Fruit fly (Drosophila melanogaster) whole organism, wandering third instar larva: Measurements from ENCODE around the gene Sfp24Bb.

ENCODE experiments used
- Abd-B ChIP-seq: fragments of >200 bp; optimal IDR thresholded peaks from 2 replicates; lab custom pipeline; 2017; ENCODE audit warnings: missing biosample characterization, missing genetic modification characterization
- CG32264 ChIP-seq: fragments of 200-800 bp; sonication (Bioruptor generic); optimal IDR thresholded peaks from 2 replicates; lab custom pipeline; 2016; ENCODE audit warnings: missing biosample characterization, missing genetic modification characterization
- CG9705 ChIP-seq: fragments of 200-800 bp; sonication (Bioruptor generic); optimal IDR thresholded peaks from 2 replicates; lab custom pipeline; 2018; ENCODE audit warnings: missing biosample characterization, mild to moderate bottlenecking, missing genetic modification characterization
- CrebA ChIP-seq: fragments of 200-800 bp; sonication (Bioruptor generic); optimal IDR thresholded peaks from 2 replicates; lab custom pipeline; 2016; ENCODE audit warnings: missing biosample characterization, mild to moderate bottlenecking, missing genetic modification characterization, borderline replicate concordance
- Dfd ChIP-seq: fragments of >200 bp; optimal IDR thresholded peaks from 2 replicates; lab custom pipeline; 2017; ENCODE audit warnings: missing biosample characterization, missing genetic modification characterization
- GATAd ChIP-seq: sonication (Bioruptor generic); optimal IDR thresholded peaks from 2 replicates; lab custom pipeline; 2016; ENCODE audit warnings: missing biosample characterization, missing genetic modification characterization
- Hnf4 ChIP-seq: fragments of 200-800 bp; sonication (Bioruptor generic); optimal IDR thresholded peaks from 2 replicates; lab custom pipeline; 2016; ENCODE audit warnings: missing biosample characterization, mild to moderate bottlenecking, missing genetic modification characterization
- Hr78 ChIP-seq: fragments of >200 bp; optimal IDR thresholded peaks from 2 replicates; lab custom pipeline; 2017; ENCODE audit warnings: missing biosample characterization, missing genetic modification characterization
- Jra ChIP-seq: sonication (Bioruptor generic); optimal IDR thresholded peaks from 2 replicates; lab custom pipeline; 2016; ENCODE audit warnings: missing biosample characterization, missing genetic modification characterization
- Mio ChIP-seq: sonication (Bioruptor generic); optimal IDR thresholded peaks from 2 replicates; lab custom pipeline; 2016; ENCODE audit warnings: missing biosample characterization, missing genetic modification characterization
- Myc ChIP-seq: fragments of >200 bp; optimal IDR thresholded peaks from 2 replicates; lab custom pipeline; 2017
- N ChIP-seq: fragments of >200 bp; optimal IDR thresholded peaks from 2 replicates; lab custom pipeline; 2018; ENCODE audit warnings: missing biosample characterization, missing external identifiers, missing genetic modification characterization
- OdsH ChIP-seq: fragments of 200-800 bp; sonication (Bioruptor generic); optimal IDR thresholded peaks from 2 replicates; lab custom pipeline; 2016; ENCODE audit warnings: missing biosample characterization, mild to moderate bottlenecking, missing genetic modification characterization
- Sp1 ChIP-seq: fragments of 200-800 bp; sonication (Bioruptor generic); optimal IDR thresholded peaks from 3 replicates; lab custom pipeline; 2019; ENCODE audit warnings: missing biosample characterization, mild to moderate bottlenecking, missing genetic modification characterization, moderate library complexity
- Vsx2 ChIP-seq: fragments of 200-300, 225-300 bp; sonication (Bioruptor generic); optimal IDR thresholded peaks from 2 replicates; lab custom pipeline; 2018; ENCODE audit warnings: missing biosample characterization, missing genetic modification characterization; ENCODE audit not compliant: partially characterized antibody
- br ChIP-seq: fragments of 200-800 bp; sonication (Bioruptor generic); optimal IDR thresholded peaks from 2 replicates; lab custom pipeline; 2016; ENCODE audit warnings: missing biosample characterization, missing genetic modification characterization
- brk ChIP-seq: fragments of 200-800 bp; sonication (Bioruptor generic); optimal IDR thresholded peaks from 2 replicates; lab custom pipeline; 2016; ENCODE audit warnings: missing biosample characterization, mild to moderate bottlenecking, missing genetic modification characterization
- dl ChIP-seq, 2 experiments: fragments of 175-275, 200-275 bp in 1 of 2; fragments of 200-275 bp in 1 of 2; sonication (Bioruptor generic); optimal IDR thresholded peaks; lab custom pipeline; 2018; ENCODE audit warnings: mild to moderate bottlenecking in 2 of 2, missing biosample characterization in 2 of 2, missing genetic modification characterization in 2 of 2, moderate library complexity in 2 of 2; ENCODE audit not compliant: partially characterized antibody in 2 of 2, insufficient read depth in 1 of 2
- dmrt93B ChIP-seq: fragments of 200-800 bp; sonication (Bioruptor generic); optimal IDR thresholded peaks from 2 replicates; lab custom pipeline; 2018; ENCODE audit warnings: missing biosample characterization, mild to moderate bottlenecking, missing genetic modification characterization
- dsf ChIP-seq: sonication (Bioruptor generic); optimal IDR thresholded peaks from 2 replicates; lab custom pipeline; 2016; ENCODE audit warnings: missing biosample characterization, missing genetic modification characterization, borderline replicate concordance
- ey ChIP-seq: fragments of 200-800 bp; sonication (Bioruptor generic); optimal IDR thresholded peaks from 2 replicates; lab custom pipeline; 2016; ENCODE audit warnings: missing biosample characterization, missing genetic modification characterization
- foxo ChIP-seq, 2 experiments: fragments of 200-800 bp; sonication (Bioruptor generic); optimal IDR thresholded peaks; 2 replicates in 1 of 2; 3 replicates in 1 of 2; lab custom pipeline; 2016 to 2017; ENCODE audit warnings: missing biosample characterization in 2 of 2, missing genetic modification characterization in 2 of 2
- fru ChIP-seq: fragments of 200-800 bp; sonication (Bioruptor generic); optimal IDR thresholded peaks from 3 replicates; lab custom pipeline; 2016; ENCODE audit warnings: missing biosample characterization, mild to moderate bottlenecking, missing genetic modification characterization
- h ChIP-seq: fragments of 200-800 bp; sonication (Bioruptor generic); optimal IDR thresholded peaks from 3 replicates; lab custom pipeline; 2016; ENCODE audit warnings: missing biosample characterization, mild to moderate bottlenecking, missing genetic modification characterization
- jim ChIP-seq: fragments of 175-275, 200-325 bp; sonication (Bioruptor generic); optimal IDR thresholded peaks from 2 replicates; lab custom pipeline; 2016; ENCODE audit warnings: missing biosample characterization, mild to moderate bottlenecking, missing genetic modification characterization
- lola ChIP-seq: fragments of >200 bp; optimal IDR thresholded peaks from 2 replicates; lab custom pipeline; 2017; ENCODE audit warnings: missing biosample characterization, missing genetic modification characterization
- pan ChIP-seq: fragments of >200 bp; optimal IDR thresholded peaks from 2 replicates; lab custom pipeline; 2017
- psq ChIP-seq: fragments of 200-800 bp; sonication (Bioruptor generic); optimal IDR thresholded peaks from 3 replicates; lab custom pipeline; 2017; ENCODE audit warnings: missing biosample characterization, mild to moderate bottlenecking, missing genetic modification characterization, moderate library complexity
- rgr ChIP-seq: fragments of 200-800 bp; sonication (Bioruptor generic); optimal IDR thresholded peaks from 3 replicates; lab custom pipeline; 2016; ENCODE audit warnings: missing biosample characterization, mild to moderate bottlenecking, missing genetic modification characterization
- sage ChIP-seq: fragments of 200-800 bp; sonication (Bioruptor generic); optimal IDR thresholded peaks from 2 replicates; lab custom pipeline; 2016; ENCODE audit warnings: missing biosample characterization, mild to moderate bottlenecking, missing genetic modification characterization
- sv ChIP-seq: fragments of 200-800 bp; sonication (Bioruptor generic); optimal IDR thresholded peaks from 3 replicates; lab custom pipeline; 2016; ENCODE audit warnings: missing biosample characterization, missing genetic modification characterization
- tai ChIP-seq: sonication (Bioruptor generic); optimal IDR thresholded peaks from 2 replicates; lab custom pipeline; 2016; ENCODE audit warnings: missing biosample characterization, missing genetic modification characterization
- woc ChIP-seq: sonication (Bioruptor generic); optimal IDR thresholded peaks from 2 replicates; lab custom pipeline; 2016; ENCODE audit warnings: missing biosample characterization, mild to moderate bottlenecking, missing genetic modification characterization

Gene Sfp24Bb

DNA sequence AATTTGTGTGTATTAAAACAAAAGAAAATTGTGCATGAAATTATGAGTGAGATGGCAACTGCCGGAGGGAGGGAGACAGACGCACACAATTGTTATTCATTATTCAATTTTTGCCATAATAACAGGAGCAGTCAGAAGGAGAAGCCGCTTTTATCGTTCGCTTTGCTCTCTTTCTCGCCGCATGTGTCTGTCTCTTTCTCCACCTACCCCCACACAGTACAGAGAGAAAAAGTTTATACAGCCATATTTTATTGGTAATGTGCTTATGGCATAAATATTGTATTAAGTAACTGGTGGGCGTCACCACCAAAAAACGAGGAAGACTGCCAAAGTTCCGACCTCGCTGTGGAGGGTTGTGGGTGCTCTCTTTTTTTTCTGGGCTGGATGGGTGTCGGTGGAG, 12.9 kb upstream of the Sfp24Bb start:
- no peak for TF ChIP-seq jim
- TF ChIP-seq CG9705 (GFP tag; lab: Kevin White, UChicago): no peak
- no peak for TF ChIP-seq Dfd
- TF ChIP-seq rgr (GFP tag; lab: Kevin White, UChicago): no peak
- TF ChIP-seq lola (GFP tag; lab: Kevin White, UChicago): no peak
- TF ChIP-seq OdsH (GFP tag; lab: Kevin White, UChicago): no peak
- TF ChIP-seq fru (GFP tag; lab: Kevin White, UChicago): no peak
- TF ChIP-seq pan (lab: Kevin White, UChicago): no peak
- no peak for TF ChIP-seq Jra (GFP tag; lab: Kevin White, UChicago)
- TF ChIP-seq brk (GFP tag; lab: Kevin White, UChicago): no peak
- TF ChIP-seq Hr78 (GFP tag; lab: Kevin White, UChicago): no peak
- no peak for TF ChIP-seq GATAd (GFP tag; lab: Kevin White, UChicago)
- no peak for TF ChIP-seq dl (GFP tag; optimal IDR thresholded peaks at IDR 0.05; lab: Kevin White, UChicago; ENCODE audit: insufficient read depth in 1 of 2, partially characterized antibody in 2 of 2)
- TF ChIP-seq br (GFP tag; lab: Kevin White, UChicago): no peak
- TF ChIP-seq Sp1 (GFP tag; lab: Kevin White, UChicago): no peak
- TF ChIP-seq Myc (lab: Kevin White, UChicago): no peak
- TF ChIP-seq dmrt93B: no peak
- no peak for TF ChIP-seq CrebA
- TF ChIP-seq psq (GFP tag; lab: Kevin White, UChicago): no peak

DNA sequence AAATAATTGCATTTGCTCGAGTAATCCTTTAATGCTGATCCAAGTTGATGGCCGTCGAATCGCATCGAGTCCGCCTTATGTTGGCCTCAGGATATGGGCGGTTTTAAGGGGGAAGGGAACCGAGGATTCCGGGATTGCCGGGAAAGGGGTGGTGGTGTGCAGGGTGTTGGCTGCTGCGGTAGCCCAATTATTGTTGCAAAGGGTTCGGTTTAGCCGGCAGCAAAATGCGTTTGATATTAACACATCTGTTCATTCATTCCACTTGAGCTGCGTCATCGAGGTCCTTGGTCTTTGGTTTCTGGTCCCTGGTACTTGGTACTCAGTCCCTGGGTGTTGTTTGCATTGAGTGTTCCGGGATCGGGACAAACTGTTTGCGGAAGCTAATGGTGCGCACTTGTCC, 11.8 kb upstream of the Sfp24Bb start:
- TF ChIP-seq sv (GFP tag; lab: Kevin White, UChicago) (no peak), Vsx2 (GFP tag; lab: Kevin White, UChicago) (no peak), Dfd (no peak), pan (lab: Kevin White, UChicago) (no peak), GATAd (GFP tag; lab: Kevin White, UChicago) (no peak), Mio (no peak), N (GFP tag; lab: Kevin White, UChicago) (no peak), Hr78 (GFP tag; lab: Kevin White, UChicago) (no peak), CrebA (no peak), Abd-B (GFP tag; lab: Kevin White, UChicago) (no peak), jim (no peak)

DNA sequence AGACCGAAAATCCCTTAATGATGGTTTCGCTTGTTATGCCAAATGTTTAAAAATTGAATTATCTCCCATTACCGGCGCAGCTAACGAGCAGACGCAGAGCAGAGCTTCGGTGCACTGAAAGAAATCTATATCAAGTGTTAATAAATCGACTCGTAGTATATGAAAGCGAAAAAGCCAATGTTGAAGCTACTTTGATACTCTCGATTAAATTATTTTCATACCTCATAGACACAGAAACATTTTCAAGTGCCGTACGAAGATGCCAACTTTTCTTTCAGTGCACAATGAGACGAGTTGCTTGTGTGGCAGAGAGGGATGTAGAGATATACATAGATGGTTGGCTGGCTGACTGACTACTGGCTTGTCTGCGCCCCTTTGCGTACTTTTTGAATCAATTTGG, 6.2 kb upstream of the Sfp24Bb start:
- TF ChIP-seq GATAd (GFP tag; lab: Kevin White, UChicago) (no peak), sv (GFP tag; lab: Kevin White, UChicago) (no peak), rgr (GFP tag; lab: Kevin White, UChicago) (no peak)

DNA sequence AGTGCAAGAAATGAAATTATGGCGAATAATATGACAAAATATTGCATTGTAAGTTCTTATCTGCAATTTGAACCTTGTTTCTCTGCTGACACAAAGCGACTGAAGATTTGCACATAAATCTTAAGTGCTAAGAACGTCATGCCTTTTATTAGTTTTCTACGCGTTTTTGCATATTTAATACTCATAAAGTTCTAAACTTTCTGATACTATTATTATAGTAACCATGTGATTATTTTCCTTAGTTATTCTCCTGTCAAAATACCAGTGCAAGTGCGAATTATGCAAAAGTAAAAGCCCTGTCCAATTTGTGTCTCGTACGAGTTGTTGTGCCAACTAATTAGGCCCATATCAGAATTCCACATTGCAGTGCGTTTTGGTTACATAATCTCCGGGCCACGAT, 906 bp upstream of the Sfp24Bb start, which contains the start of gene Sfp24Bc:
Sfp24Bc (minus strand) TSS at position 101 of the 400 bp plus-strand sequence.
- TF ChIP-seq br (GFP tag; lab: Kevin White, UChicago) (no peak), tai (GFP tag; lab: Kevin White, UChicago) (no peak), fru (GFP tag; lab: Kevin White, UChicago) (no peak), h (GFP tag; lab: Kevin White, UChicago) (no peak), CrebA (no peak), Hnf4 (GFP tag; lab: Kevin White, UChicago) (no peak), OdsH (GFP tag; lab: Kevin White, UChicago) (no peak), psq (GFP tag; lab: Kevin White, UChicago) (no peak), CG32264 (no peak), woc (no peak), Jra (GFP tag; lab: Kevin White, UChicago) (no peak), ey (GFP tag; lab: Kevin White, UChicago) (no peak), sv (GFP tag; lab: Kevin White, UChicago) (no peak), sage (GFP tag; lab: Kevin White, UChicago) (no peak), dl (GFP tag; optimal IDR thresholded peaks at IDR 0.05; lab: Kevin White, UChicago; ENCODE audit: insufficient read depth in 1 of 2, partially characterized antibody in 2 of 2) (no peak), N (GFP tag; lab: Kevin White, UChicago) (no peak), GATAd (GFP tag; lab: Kevin White, UChicago) (no peak), foxo (GFP tag; optimal IDR thresholded peaks at IDR 0.05; lab: Kevin White, UChicago) (no peak), dsf (GFP tag; lab: Kevin White, UChicago) (no peak)
- TF ChIP-seq, all 38 proteins: peak for 0
